Fruit fly (Drosophila melanogaster): ENCODE results near the gene CG2444.

DNA sequence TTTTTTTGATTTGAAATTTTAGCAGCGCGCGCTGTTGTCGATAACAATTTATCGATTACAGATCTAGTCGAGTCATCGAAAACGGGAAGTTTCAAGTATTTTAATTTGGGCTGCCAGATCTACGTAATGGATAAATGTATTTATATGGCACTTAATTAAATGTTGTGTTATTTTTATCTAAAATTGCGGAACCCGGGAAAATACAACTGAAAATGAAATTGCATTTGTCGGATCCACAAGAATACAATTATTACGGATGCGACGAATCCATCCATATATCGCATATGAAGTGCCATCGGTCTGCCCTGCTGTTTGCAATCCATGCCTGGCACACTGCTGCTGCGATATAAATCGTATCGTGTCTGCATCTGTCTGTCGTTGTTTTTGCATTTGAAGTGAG is 15.0 kb upstream of the CG2444 start, which contains the start of gene Tango10:
- TF ChIP-seq Hnf4 (GFP tag; optimal IDR thresholded peaks at IDR 0.05) (peak; percentile 75), Hr78 (GFP tag; optimal IDR thresholded peaks at IDR 0.05) (no peak), dl (GFP tag; optimal IDR thresholded peaks at IDR 0.05; ENCODE audit: insufficient read depth in 1 of 2, partially characterized antibody in 2 of 2) (peak; percentile 90 to 92), N (GFP tag; optimal IDR thresholded peaks at IDR 0.05) (no peak), psq (GFP tag; optimal IDR thresholded peaks at IDR 0.05) (peak; percentile 51), Vsx2 (GFP tag; optimal IDR thresholded peaks at IDR 0.05; ENCODE audit: partially characterized antibody) (peak; percentile 98), CG9705 (GFP tag; optimal IDR thresholded peaks at IDR 0.05) (peak; percentile 25), Dif (GFP tag; optimal IDR thresholded peaks at IDR 0.05; ENCODE audit: partially characterized antibody) (peak; percentile 93), brk (GFP tag; optimal IDR thresholded peaks at IDR 0.05) (no peak), br (GFP tag; optimal IDR thresholded peaks at IDR 0.05) (peak; percentile 25), fru (GFP tag; optimal IDR thresholded peaks at IDR 0.05) (no peak), h (GFP tag; optimal IDR thresholded peaks at IDR 0.05) (peak; percentile 67)

All from whole organism, wandering third instar larva.